Worm (Caenorhabditis elegans): ENCODE data around the gene F59F4.3.

- TF ChIP-seq aly-2 (tag; optimal IDR thresholded peaks at IDR 0.05) (no peak), lsy-2 (tag; optimal IDR thresholded peaks at IDR 0.05) (no peak), elt-3 (tag; optimal IDR thresholded peaks at IDR 0.05) (no peak), nhr-12 (tag; optimal IDR thresholded peaks at IDR 0.05) (no peak), ama-1 (optimal IDR thresholded peaks at IDR 0.05) (no peak), lin-11 (tag; optimal IDR thresholded peaks at IDR 0.05) (no peak), F13H6.1 (tag; optimal IDR thresholded peaks at IDR 0.05) (no peak)
Observed at ce11 chrX:15887495-15887894, 40.1 kb upstream of the F59F4.3 start, which contains the start of gene F53H4.3.

Data from whole organism, L2 larva.